Worm (Caenorhabditis elegans) whole organism, L4 larva: ENCODE results near the gene srh-111.
"Not testable (repeated sequence)": the region's sequence is repeated elsewhere in the genome, so short reads cannot be mapped to it uniquely, and the experiment has no call there.

ENCODE experiments used
- D1046.2 ChIP-seq: fragments of 200-800 bp; sonication (Bioruptor generic); IDR thresholded peaks from 2 replicates; pipeline ENCODE4 v1.3.6; 2022; ENCODE audit warnings: missing genetic modification characterization, missing compliant biosample characterization
- R02D3.7 ChIP-seq: fragments of 150-350 bp; sonication (generic microtip); optimal IDR thresholded peaks from 3 replicates; lab custom pipeline; 2014; ENCODE audit warnings: missing biosample characterization, missing genetic modification characterization
- aly-2 ChIP-seq: sonication (generic microtip); optimal IDR thresholded peaks from 2 replicates; lab custom pipeline; 2018; ENCODE audit warnings: missing biosample characterization, missing genetic modification characterization
- ceh-82 ChIP-seq: sonication (generic microtip); optimal IDR thresholded peaks from 2 replicates; lab custom pipeline; 2017; ENCODE audit warnings: missing biosample characterization, missing genetic modification characterization
- pha-4 ChIP-seq, 2 experiments: fragments of 150-350 bp in 1 of 2; fragments of 200-800 bp in 1 of 2; sonication (Bioruptor generic) in 1 of 2; IDR thresholded peaks in 1 of 2; optimal IDR thresholded peaks in 1 of 2; 2 replicates each; pipeline versions ENCODE4 v1.3.6 to Lab custom; 2014 to 2022; ENCODE audit warnings: missing genetic modification characterization in 2 of 2, missing genetic modification reagents in 2 of 2, missing biosample characterization in 1 of 2, missing compliant biosample characterization in 1 of 2

DNA sequence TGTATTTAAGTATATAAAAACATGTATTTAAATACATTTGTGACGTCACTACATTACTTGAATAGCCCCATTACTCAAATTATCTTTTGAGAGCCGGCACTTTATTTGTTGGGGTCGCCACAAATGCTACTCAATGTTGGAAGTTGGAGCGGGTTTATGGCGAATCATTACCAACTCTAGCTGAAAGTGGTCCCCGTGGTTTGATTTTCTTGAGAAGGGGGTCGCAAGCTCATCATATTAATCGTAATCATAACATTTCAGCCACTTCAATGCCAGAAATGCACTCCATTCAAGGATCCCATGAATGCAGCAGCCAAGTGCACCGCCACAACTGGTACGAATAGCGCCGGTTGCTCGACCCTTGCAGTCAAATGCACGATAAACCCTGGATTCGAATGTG lies 20.7 kb downstream of the srh-111 start, which contains the start of gene F20E11.7:
- not testable (repeated sequence) for TF ChIP-seq pha-4 (GFP tag; IDR thresholded peaks at IDR 0.05; lab: Robert Waterston, UW); pha-4 (tag; optimal IDR thresholded peaks at IDR 0.05; lab: Kevin White, UChicago); R02D3.7; D1046.2 (GFP tag; lab: Robert Waterston, UW); ceh-82 (tag; lab: Kevin White, UChicago); aly-2 (tag; lab: Kevin White, UChicago)
